Worm (Caenorhabditis elegans) whole organism, L3 larva: ENCODE results near the gene sbt-1.

Experiments used
- ama-1 ChIP-seq: fragments of 150-350 bp; optimal IDR thresholded peaks from 2 replicates; lab custom pipeline; 2018
- ceh-16 ChIP-seq: sonication (generic microtip); optimal IDR thresholded peaks from 2 replicates; lab custom pipeline; 2017; ENCODE audit warnings: missing biosample characterization, missing genetic modification characterization
- jun-1 ChIP-seq: fragments of 150-350 bp; optimal IDR thresholded peaks from 2 replicates; lab custom pipeline; 2014; ENCODE audit warnings: missing biosample characterization, missing genetic modification reagents, missing genetic modification characterization
- mdl-1 ChIP-seq: fragments of 150-350 bp; optimal IDR thresholded peaks from 2 replicates; lab custom pipeline; 2014; ENCODE audit warnings: missing biosample characterization, missing genetic modification characterization
- unc-39 ChIP-seq: sonication (generic microtip); optimal IDR thresholded peaks from 4 replicates; lab custom pipeline; 2017; ENCODE audit warnings: missing biosample characterization, missing genetic modification characterization

- no peak for TF ChIP-seq unc-39 (tag; lab: Kevin White, UChicago)
- TF ChIP-seq ama-1 (lab: Kevin White, UChicago), result peak; percentile 65
- no peak for TF ChIP-seq mdl-1 (tag; lab: Kevin White, UChicago)
- no peak for TF ChIP-seq jun-1 (tag; lab: Kevin White, UChicago)
- no peak for TF ChIP-seq ceh-16 (tag; lab: Kevin White, UChicago)
These were observed 49.8 kb downstream of the sbt-1 start for ce11 chrV:20778886-20779285.
